Worm (Caenorhabditis elegans) whole organism, midembryonic: ENCODE results near the gene srt-74.

Experiments used
- cog-1 ChIP-seq: sonication (generic microtip); optimal IDR thresholded peaks from 2 replicates; lab custom pipeline; 2016; ENCODE audit warnings: missing genetic modification characterization, missing compliant biosample characterization
- tab-1 ChIP-seq: fragments of 200-800 bp; sonication (Bioruptor generic); IDR thresholded peaks from 2 replicates; pipeline ENCODE4 v1.3.6; 2022; ENCODE audit warnings: missing genetic modification characterization, missing compliant biosample characterization

ce11 chrV:14320730-14321319 is 38.7 kb upstream of the srt-74 start:
- TF ChIP-seq tab-1 (no peak), cog-1 (tag; lab: Kevin White, UChicago) (no peak)
